Fruit fly (Drosophila melanogaster) whole organism, embryonic: ENCODE measurements around the gene Atx-1.

Experiments
- Ada2b ChIP-seq: fragments of 200-800 bp; sonication (Bioruptor generic); IDR thresholded peaks from 2 replicates; pipeline ENCODE4 v1.3.6; 2022; ENCODE audit warnings: missing biosample characterization, missing genetic modification characterization
- Atf-2 ChIP-seq: fragments of 200-800 bp; sonication (Bioruptor generic); optimal IDR thresholded peaks from 2 replicates; lab custom pipeline; 2016; ENCODE audit warnings: missing biosample characterization, missing genetic modification characterization
- CG1024 ChIP-seq: fragments of 200-800 bp; sonication (Bioruptor generic); IDR thresholded peaks from 2 replicates; pipeline ENCODE4 v1.3.6; 2022; ENCODE audit warnings: missing biosample characterization, missing genetic modification characterization
- CG10431 ChIP-seq: fragments of 200-800 bp; sonication (Bioruptor generic); optimal IDR thresholded peaks from 3 replicates; lab custom pipeline; 2018; ENCODE audit warnings: missing biosample characterization, mild to moderate bottlenecking, missing genetic modification characterization
- CG11695 ChIP-seq: fragments of 200-800 bp; sonication (Bioruptor generic); IDR thresholded peaks from 3 replicates; pipeline ENCODE4 v1.3.6; 2022; ENCODE audit warnings: missing biosample characterization, missing genetic modification characterization
- CG12236 ChIP-seq: fragments of 200-800 bp; sonication (Bioruptor generic); optimal IDR thresholded peaks from 2 replicates; lab custom pipeline; 2016; ENCODE audit warnings: missing biosample characterization, missing genetic modification characterization
- CG13775 ChIP-seq: fragments of 200-800 bp; sonication (Bioruptor generic); optimal IDR thresholded peaks from 3 replicates; lab custom pipeline; 2017; ENCODE audit warnings: missing biosample characterization, mild to moderate bottlenecking, missing genetic modification characterization
- CG17802 ChIP-seq: fragments of 200-800 bp; sonication (Bioruptor generic); optimal IDR thresholded peaks from 2 replicates; lab custom pipeline; 2018; ENCODE audit warnings: missing biosample characterization, mild to moderate bottlenecking, missing genetic modification characterization, moderate library complexity
- CG34376 ChIP-seq: fragments of 200-800 bp; sonication (Bioruptor generic); optimal IDR thresholded peaks from 2 replicates; lab custom pipeline; 2018; ENCODE audit warnings: missing biosample characterization, mild to moderate bottlenecking, missing genetic modification characterization
- CG3726 ChIP-seq: fragments of 200-800 bp; sonication (Bioruptor generic); IDR thresholded peaks from 3 replicates; pipeline ENCODE4, ENCODE4 v1.3.6; 2022; ENCODE audit warnings: missing biosample characterization, missing genetic modification characterization
- CG3995 ChIP-seq: fragments of 200-800 bp; sonication (Bioruptor generic); optimal IDR thresholded peaks from 3 replicates; lab custom pipeline; 2016; ENCODE audit warnings: missing biosample characterization, missing genetic modification characterization
- CG4617 ChIP-seq: fragments of 200-800 bp; sonication (Bioruptor generic); optimal IDR thresholded peaks from 3 replicates; lab custom pipeline; 2016; ENCODE audit warnings: missing biosample characterization, missing genetic modification characterization, borderline replicate concordance
- CG9932 ChIP-seq: fragments of 200-800 bp; sonication (Bioruptor generic); IDR thresholded peaks from 2 replicates; pipeline ENCODE4 v1.3.6; 2022; ENCODE audit warnings: missing biosample characterization, missing genetic modification characterization
- Dek ChIP-seq: fragments of 200-800 bp; sonication (Bioruptor generic); optimal IDR thresholded peaks from 3 replicates; lab custom pipeline; 2019; ENCODE audit warnings: missing biosample characterization, mild to moderate bottlenecking, missing genetic modification characterization, moderate library complexity
- Dref ChIP-seq: fragments of 200-800 bp; sonication (Bioruptor generic); IDR thresholded peaks from 2 replicates; pipeline ENCODE4 v1.3.6; 2022; ENCODE audit warnings: missing biosample characterization, missing genetic modification characterization
- Ets97D ChIP-seq: fragments of 200-800 bp; sonication (Bioruptor generic); optimal IDR thresholded peaks from 3 replicates; lab custom pipeline; 2016; ENCODE audit warnings: missing biosample characterization, missing genetic modification characterization
- Gsc ChIP-seq: fragments of 200-800 bp; sonication (Bioruptor generic); IDR thresholded peaks from 2 replicates; pipeline ENCODE4 v1.3.6; 2022; ENCODE audit warnings: missing biosample characterization, missing genetic modification characterization
- Gug ChIP-seq: fragments of 200-800 bp; sonication (Bioruptor generic); IDR thresholded peaks from 4 replicates; pipeline ENCODE4 v1.3.6; 2022; ENCODE audit warnings: missing biosample characterization, missing genetic modification characterization
- Hr51 ChIP-seq, 2 experiments: fragments of 200-800 bp; sonication (Bioruptor generic); optimal IDR thresholded peaks; 2 replicates in 1 of 2; 3 replicates in 1 of 2; lab custom pipeline; 2016 to 2018; ENCODE audit warnings: missing biosample characterization in 2 of 2, missing genetic modification characterization in 2 of 2, mild to moderate bottlenecking in 1 of 2, moderate library complexity in 1 of 2
- Hr78 ChIP-seq, 2 experiments: fragments of 200-800 bp in 1 of 2; fragments of >200 bp in 1 of 2; sonication (Bioruptor generic) in 1 of 2; optimal IDR thresholded peaks; 2 replicates each; lab custom pipeline; 2017 to 2019; ENCODE audit warnings: missing biosample characterization in 2 of 2, missing genetic modification characterization in 2 of 2, mild to moderate bottlenecking in 1 of 2, moderate library complexity in 1 of 2
- Lhr ChIP-seq: fragments of 200-800 bp; sonication (Bioruptor generic); optimal IDR thresholded peaks from 3 replicates; lab custom pipeline; 2017; ENCODE audit warnings: mild to moderate bottlenecking, missing biosample characterization, missing genetic modification reagents, missing genetic modification characterization
- Neu2 ChIP-seq: fragments of 200-800 bp; sonication (Bioruptor generic); optimal IDR thresholded peaks from 3 replicates; lab custom pipeline; 2016; ENCODE audit warnings: missing biosample characterization, missing genetic modification characterization, borderline replicate concordance
- Nf-YC ChIP-seq: fragments of 200-800 bp; optimal IDR thresholded peaks from 3 replicates; lab custom pipeline; 2019; ENCODE audit warnings: missing biosample characterization, mild to moderate bottlenecking, missing genetic modification characterization, moderate library complexity
- Sox100B ChIP-seq: fragments of 200-800 bp; sonication (Bioruptor generic); optimal IDR thresholded peaks from 3 replicates; lab custom pipeline; 2018; ENCODE audit warnings: missing biosample characterization, mild to moderate bottlenecking, missing genetic modification characterization
- Spps ChIP-seq: fragments of 200-800 bp; sonication (Bioruptor generic); optimal IDR thresholded peaks from 2 replicates; lab custom pipeline; 2018; ENCODE audit warnings: missing biosample characterization, mild to moderate bottlenecking, missing genetic modification characterization
- Sry-β ChIP-seq: fragments of 200-800 bp; sonication (Bioruptor generic); optimal IDR thresholded peaks from 2 replicates; lab custom pipeline; 2018; ENCODE audit warnings: missing biosample characterization, mild to moderate bottlenecking, missing genetic modification characterization, moderate library complexity
- Xrp1 ChIP-seq: fragments of 200-800 bp; sonication (Bioruptor generic); IDR thresholded peaks from 2 replicates; pipeline ENCODE4 v1.3.6; 2022; ENCODE audit warnings: missing biosample characterization, missing genetic modification characterization
- ash1 ChIP-seq: fragments of 200-800 bp; sonication (Bioruptor generic); optimal IDR thresholded peaks from 2 replicates; lab custom pipeline; 2018; ENCODE audit warnings: missing biosample characterization, mild to moderate bottlenecking, missing genetic modification characterization
- az2 ChIP-seq: fragments of 200-800 bp; sonication (Bioruptor generic); optimal IDR thresholded peaks from 3 replicates; lab custom pipeline; 2016; ENCODE audit warnings: missing biosample characterization, missing genetic modification characterization
- cad ChIP-seq: fragments of >200 bp; optimal IDR thresholded peaks from 2 replicates; lab custom pipeline; 2017; ENCODE audit warnings: missing biosample characterization, missing genetic modification characterization
- cas ChIP-seq: fragments of 200-800 bp; sonication (Bioruptor generic); IDR thresholded peaks from 2 replicates; pipeline ENCODE4 v1.3.6; 2022; ENCODE audit warnings: missing biosample characterization, missing genetic modification characterization
- da ChIP-seq: fragments of 200-800 bp; sonication (Bioruptor generic); optimal IDR thresholded peaks from 2 replicates; lab custom pipeline; 2016; ENCODE audit warnings: missing biosample characterization, missing genetic modification characterization
- danr ChIP-seq: fragments of 200-800 bp; sonication (Bioruptor generic); IDR thresholded peaks from 2 replicates; pipeline ENCODE4 v1.3.6; 2022; ENCODE audit warnings: missing biosample characterization, missing genetic modification characterization
- en ChIP-seq: fragments of 200-800 bp; sonication (Bioruptor generic); optimal IDR thresholded peaks from 2 replicates; lab custom pipeline; 2016; ENCODE audit warnings: missing biosample characterization, missing genetic modification characterization
- esg ChIP-seq: fragments of 200-800 bp; sonication (Bioruptor generic); conservative IDR thresholded peaks from 2 replicates; pipeline ENCODE4 v1.3.6; 2022; ENCODE audit warnings: missing biosample characterization, missing genetic modification characterization
- eyg ChIP-seq: fragments of 200-800 bp; sonication (Bioruptor generic); optimal IDR thresholded peaks from 3 replicates; lab custom pipeline; 2016; ENCODE audit warnings: missing biosample characterization, missing genetic modification characterization
- gem ChIP-seq: fragments of 200-800 bp; sonication (Bioruptor generic); optimal IDR thresholded peaks from 2 replicates; lab custom pipeline; 2019; ENCODE audit warnings: missing biosample characterization, mild to moderate bottlenecking, missing genetic modification characterization, moderate library complexity
- gsb-n ChIP-seq: fragments of 200-800 bp; sonication (Bioruptor generic); optimal IDR thresholded peaks from 3 replicates; lab custom pipeline; 2018; ENCODE audit warnings: missing biosample characterization, mild to moderate bottlenecking, missing genetic modification characterization
- her ChIP-seq: fragments of 200-800 bp; sonication (Bioruptor generic); optimal IDR thresholded peaks from 2 replicates; lab custom pipeline; 2016; ENCODE audit warnings: missing biosample characterization, missing genetic modification characterization
- kni ChIP-seq: fragments of 200-800 bp; sonication (Bioruptor generic); optimal IDR thresholded peaks from 3 replicates; lab custom pipeline; 2017; ENCODE audit warnings: mild to moderate bottlenecking, missing biosample characterization, missing genetic modification reagents, missing genetic modification characterization
- mirr ChIP-seq: fragments of 200-800 bp; sonication (Bioruptor generic); optimal IDR thresholded peaks from 3 replicates; lab custom pipeline; 2018; ENCODE audit warnings: missing biosample characterization, mild to moderate bottlenecking, missing genetic modification characterization
- p53 ChIP-seq: fragments of 200-800 bp; sonication (Bioruptor generic); optimal IDR thresholded peaks from 2 replicates; lab custom pipeline; 2016; ENCODE audit warnings: missing biosample characterization, missing genetic modification characterization
- peb ChIP-seq: fragments of 200-800 bp; sonication (Bioruptor generic); IDR thresholded peaks from 2 replicates; pipeline ENCODE4 v1.3.6; 2022; ENCODE audit warnings: missing biosample characterization, missing genetic modification characterization
- run ChIP-seq: fragments of 200-800 bp; sonication (Bioruptor generic); optimal IDR thresholded peaks from 3 replicates; lab custom pipeline; 2018; ENCODE audit warnings: missing biosample characterization, mild to moderate bottlenecking, missing genetic modification characterization
- slp2 ChIP-seq: fragments of 200-800 bp; sonication (Bioruptor generic); optimal IDR thresholded peaks from 2 replicates; lab custom pipeline; 2016; ENCODE audit warnings: missing biosample characterization, missing genetic modification characterization
- toy ChIP-seq: fragments of 200-800 bp; sonication (Bioruptor generic); IDR thresholded peaks from 2 replicates; pipeline ENCODE4 v1.3.6; 2022; ENCODE audit warnings: missing biosample characterization, missing genetic modification characterization
- unc-4 ChIP-seq: fragments of 200-800 bp; sonication (Bioruptor generic); IDR thresholded peaks from 2 replicates; pipeline ENCODE4 v1.3.6; 2022; ENCODE audit warnings: missing biosample characterization, missing genetic modification characterization; ENCODE audit not compliant: partially characterized antibody
- zen2 ChIP-seq: fragments of 200-800 bp; sonication (Bioruptor generic); IDR thresholded peaks from 3 replicates; pipeline ENCODE4 v1.3.6; 2022; ENCODE audit warnings: missing biosample characterization, missing genetic modification characterization; ENCODE audit not compliant: partially characterized antibody
- zfh1 ChIP-seq: fragments of 200-800 bp; sonication (Bioruptor generic); IDR thresholded peaks from 3 replicates; pipeline ENCODE4 v1.3.6; 2022; ENCODE audit warnings: missing biosample characterization, missing genetic modification characterization

Atx-1 gene

DNA sequence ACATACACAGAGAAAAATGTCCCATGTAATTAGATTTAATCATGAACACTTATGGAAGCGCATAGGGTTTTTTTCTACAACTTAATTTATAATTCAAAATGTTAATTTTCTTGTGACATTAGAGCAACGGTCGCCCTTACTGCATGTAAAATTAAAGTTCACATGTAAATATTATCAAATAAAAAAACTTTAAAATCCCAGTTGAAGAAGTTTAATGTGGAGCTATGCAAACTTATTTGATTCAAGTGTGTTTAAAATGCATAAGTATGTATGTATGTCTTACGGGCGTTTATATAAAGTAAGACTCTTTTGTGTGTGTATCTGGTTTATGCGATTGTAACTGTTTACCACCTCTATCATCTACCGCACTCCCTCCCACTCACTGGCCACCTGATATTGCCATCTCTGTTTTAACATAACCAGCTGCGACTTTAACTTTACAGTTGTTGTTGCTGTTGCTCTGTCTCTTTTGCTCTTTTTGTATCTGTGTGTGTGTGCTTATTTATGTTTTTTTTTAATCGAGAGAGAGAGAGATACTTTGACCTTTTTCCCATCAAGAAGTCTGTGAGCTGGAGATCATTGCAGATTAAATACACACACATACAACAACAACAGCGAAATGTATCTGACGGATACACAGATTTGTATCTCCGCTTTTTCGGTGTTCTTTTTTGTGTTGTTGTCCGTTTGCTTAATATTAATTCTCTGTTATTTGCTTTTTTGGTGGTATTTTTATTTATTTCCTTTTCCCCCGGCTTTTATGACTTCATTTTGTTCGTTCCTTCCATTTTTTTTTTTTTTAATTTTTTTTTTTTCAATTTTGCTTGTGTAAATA is 32.6 kb downstream of the Atx-1 start (continued):
- TF ChIP-seq Gug (GFP tag; lab: Robert Waterston, UW) (peak; percentile 42; the same call in 2 of the 4 replicates), da (peak; percentile 61), CG4617 (peak; percentile 9), Ada2b (GFP tag; lab: Robert Waterston, UW) (peak; percentile 53), zen2 (GFP tag; lab: Robert Waterston, UW) (no peak), unc-4 (0 out of 2 replicates have a peak, but pooled peaks have one; percentile 27), Xrp1 (GFP tag; lab: Robert Waterston, UW) (peak; percentile 81), az2 (peak; percentile 90), CG13775 (GFP tag; lab: Kevin White, UChicago) (peak; percentile 71), cas (GFP tag; lab: Robert Waterston, UW) (no peak), gem (tag; lab: Kevin White, UChicago) (peak; percentile 97), en (GFP tag; lab: Kevin White, UChicago) (peak; percentile 77), mirr (GFP tag; lab: Kevin White, UChicago) (peak; percentile 35), Spps (tag; lab: Kevin White, UChicago) (peak; percentile 29), eyg (peak; percentile 61), ash1 (peak; percentile 84), slp2 (GFP tag; lab: Kevin White, UChicago) (peak; percentile 57), CG17802 (tag; lab: Kevin White, UChicago) (peak; percentile 38), Lhr (peak; percentile 81), Nf-YC (tag; lab: Kevin White, UChicago) (peak; percentile 50), run (tag; lab: Kevin White, UChicago) (peak; percentile 88), zfh1 (GFP tag; lab: Robert Waterston, UW) (peak; percentile 51; the same call in 2 of the 3 replicates), peb (GFP tag; lab: Robert Waterston, UW) (peak; percentile 18; the same call in 1 of the 2 replicates), CG34376 (peak; percentile 18), CG10431 (GFP tag; lab: Kevin White, UChicago) (peak; percentile 76), Neu2 (GFP tag; lab: Kevin White, UChicago) (no peak), Dek (tag; lab: Kevin White, UChicago) (peak; percentile 91), Sox100B (GFP tag; lab: Kevin White, UChicago) (peak; percentile 90), her (GFP tag; lab: Kevin White, UChicago) (no peak), CG12236 (GFP tag; lab: Kevin White, UChicago) (peak; percentile 67), CG9932 (no peak), Hr78 (GFP tag; optimal IDR thresholded peaks at IDR 0.05; lab: Kevin White, UChicago) (peak in 1 of 2 experiments; percentile 85), CG3995 (GFP tag; lab: Kevin White, UChicago) (no peak), Sry-β (GFP tag; lab: Kevin White, UChicago) (peak; percentile 33), Ets97D (peak; percentile 60), gsb-n (tag; lab: Kevin White, UChicago) (peak; percentile 88), Gsc (GFP tag; lab: Robert Waterston, UW) (no peak), CG11695 (GFP tag; lab: Robert Waterston, UW) (peak; percentile 88), Dref (GFP tag; lab: Robert Waterston, UW) (no peak), Hr51 (GFP tag; optimal IDR thresholded peaks at IDR 0.05; lab: Kevin White, UChicago) (peak; percentile 82 to 97), CG3726 (GFP tag; lab: Robert Waterston, UW) (no peak), danr (no peak), Atf-2 (GFP tag; lab: Kevin White, UChicago) (peak; percentile 84), CG1024 (GFP tag; lab: Robert Waterston, UW) (no peak), kni (GFP tag; lab: Kevin White, UChicago) (peak; percentile 78), toy (GFP tag; lab: Robert Waterston, UW) (no peak), cad (GFP tag; lab: Kevin White, UChicago) (no peak), esg (peak; percentile 82), p53 (GFP tag; lab: Kevin White, UChicago) (no peak)
